Worm (Caenorhabditis elegans) whole organism, L2 larva: ENCODE data around the gene Y70G10A.4.

Source experiments
- aly-2 ChIP-seq: fragments of 150-350 bp; optimal IDR thresholded peaks from 2 replicates; lab custom pipeline; 2014; ENCODE audit warnings: missing biosample characterization, missing genetic modification characterization
- ceh-82 ChIP-seq: fragments of 150-350 bp; optimal IDR thresholded peaks from 2 replicates; lab custom pipeline; 2014; ENCODE audit warnings: missing biosample characterization, missing genetic modification characterization
- lin-13 ChIP-seq: fragments of 150-350 bp; optimal IDR thresholded peaks from 2 replicates; lab custom pipeline; 2014; ENCODE audit warnings: missing biosample characterization, missing genetic modification reagents, missing genetic modification characterization
- mab-5 ChIP-seq: fragments of 150-350 bp; optimal IDR thresholded peaks from 2 replicates; lab custom pipeline; 2014; ENCODE audit warnings: missing biosample characterization, missing genetic modification characterization
- nhr-10 ChIP-seq: sonication (generic microtip); optimal IDR thresholded peaks from 2 replicates; lab custom pipeline; 2017; ENCODE audit warnings: missing biosample characterization, missing genetic modification characterization
- nhr-129 ChIP-seq: fragments of 150-350 bp; optimal IDR thresholded peaks from 2 replicates; lab custom pipeline; 2014; ENCODE audit warnings: missing biosample characterization, missing genetic modification characterization
- nhr-25 ChIP-seq: fragments of 150-350 bp; sonication (generic microtip); optimal IDR thresholded peaks from 3 replicates; lab custom pipeline; 2014; ENCODE audit warnings: missing biosample characterization, missing genetic modification characterization
- nhr-6 ChIP-seq: fragments of 150-350 bp; optimal IDR thresholded peaks from 2 replicates; lab custom pipeline; 2014; ENCODE audit warnings: missing biosample characterization, missing genetic modification characterization
- snpc-4 ChIP-seq: fragments of 150-350 bp; optimal IDR thresholded peaks from 2 replicates; lab custom pipeline; 2014; ENCODE audit warnings: missing biosample characterization, missing genetic modification characterization
- ztf-4 ChIP-seq: fragments of 150-350 bp; optimal IDR thresholded peaks from 2 replicates; lab custom pipeline; 2014; ENCODE audit warnings: missing biosample characterization, missing genetic modification characterization

ce11 chrIII:10215882-10216281 is 6.1 kb upstream of the Y70G10A.4 start:
- no peak for TF ChIP-seq snpc-4
- TF ChIP-seq aly-2 = no peak
- no peak for TF ChIP-seq nhr-25 (tag; lab: Kevin White, UChicago)
- TF ChIP-seq nhr-6 (tag; lab: Kevin White, UChicago) = no peak
- TF ChIP-seq ceh-82 = no peak
- no peak for TF ChIP-seq nhr-10 (tag; lab: Kevin White, UChicago)
- TF ChIP-seq mab-5 = no peak
- TF ChIP-seq lin-13 (GFP tag; lab: Kevin White, UChicago) = no peak
- no peak for TF ChIP-seq nhr-129 (tag; lab: Kevin White, UChicago)
- no peak for TF ChIP-seq ztf-4 (tag; lab: Kevin White, UChicago)
